Fruit fly (Drosophila melanogaster) whole organism, embryonic: ENCODE measurements around the gene Rpp30.

Experiments used
- Asciz ChIP-seq: fragments of 200-800 bp; sonication (Bioruptor generic); optimal IDR thresholded peaks from 2 replicates; lab custom pipeline; 2017; ENCODE audit warnings: missing biosample characterization, mild to moderate bottlenecking, missing genetic modification characterization, missing genetic modification reagents
- BtbVII ChIP-seq: fragments of 200-800 bp; sonication (Bioruptor generic); optimal IDR thresholded peaks from 3 replicates; lab custom pipeline; 2017; ENCODE audit warnings: missing biosample characterization, mild to moderate bottlenecking, missing genetic modification characterization
- CG10267 ChIP-seq: fragments of 200-800 bp; sonication (Bioruptor generic); optimal IDR thresholded peaks from 2 replicates; lab custom pipeline; 2018; ENCODE audit warnings: missing biosample characterization, mild to moderate bottlenecking, missing genetic modification characterization, moderate library complexity
- CG10565 ChIP-seq: fragments of 200-800 bp; sonication (Bioruptor generic); optimal IDR thresholded peaks from 3 replicates; lab custom pipeline; 2016; ENCODE audit warnings: missing biosample characterization, mild to moderate bottlenecking, missing genetic modification characterization
- CG11093 ChIP-seq: fragments of 200-800 bp; sonication (Bioruptor generic); IDR thresholded peaks from 3 replicates; pipeline ENCODE4 v1.3.6; 2022; ENCODE audit warnings: missing biosample characterization, missing genetic modification characterization
- CG1233 ChIP-seq: fragments of 200-800 bp; sonication (Bioruptor generic); optimal IDR thresholded peaks from 4 replicates; lab custom pipeline; 2018; ENCODE audit warnings: missing biosample characterization, mild to moderate bottlenecking, missing genetic modification characterization
- CG15601 ChIP-seq: fragments of 200-800 bp; sonication (Bioruptor generic); optimal IDR thresholded peaks from 3 replicates; lab custom pipeline; 2019; ENCODE audit warnings: missing biosample characterization, mild to moderate bottlenecking, missing genetic modification characterization, moderate library complexity
- CG17829 ChIP-seq: fragments of 200-800 bp; optimal IDR thresholded peaks from 2 replicates; lab custom pipeline; 2019; ENCODE audit warnings: missing biosample characterization, mild to moderate bottlenecking, missing genetic modification characterization, moderate library complexity
- CG2120 ChIP-seq: fragments of 200-800 bp; sonication (Bioruptor generic); optimal IDR thresholded peaks from 3 replicates; lab custom pipeline; 2016; ENCODE audit warnings: missing biosample characterization, missing genetic modification characterization
- CG2875 ChIP-seq: fragments of 200-800 bp; sonication (Bioruptor generic); optimal IDR thresholded peaks from 2 replicates; lab custom pipeline; 2017; ENCODE audit warnings: missing biosample characterization, mild to moderate bottlenecking, missing genetic modification characterization, missing genetic modification reagents
- CG30403 ChIP-seq: fragments of 200-800 bp; sonication (Bioruptor generic); optimal IDR thresholded peaks from 3 replicates; lab custom pipeline; 2016; ENCODE audit warnings: missing biosample characterization, missing genetic modification characterization
- CG31365 ChIP-seq: fragments of 200-800 bp; sonication (Bioruptor generic); optimal IDR thresholded peaks from 2 replicates; lab custom pipeline; 2018; ENCODE audit warnings: missing biosample characterization, mild to moderate bottlenecking, missing genetic modification characterization
- CG31388 ChIP-seq: fragments of 200-800 bp; sonication (Bioruptor generic); optimal IDR thresholded peaks from 2 replicates; lab custom pipeline; 2016; ENCODE audit warnings: missing biosample characterization, missing genetic modification characterization
- CG3281 ChIP-seq: fragments of 200-800 bp; sonication (Bioruptor generic); optimal IDR thresholded peaks from 3 replicates; lab custom pipeline; 2017; ENCODE audit warnings: missing biosample characterization, mild to moderate bottlenecking, missing genetic modification characterization
- CG3407 ChIP-seq: fragments of 200-800 bp; sonication (Bioruptor generic); optimal IDR thresholded peaks from 2 replicates; lab custom pipeline; 2018; ENCODE audit warnings: missing biosample characterization, mild to moderate bottlenecking, missing genetic modification characterization
- CG4328 ChIP-seq: fragments of 200-800 bp; sonication (Bioruptor generic); optimal IDR thresholded peaks from 3 replicates; lab custom pipeline; 2017; ENCODE audit warnings: missing biosample characterization, missing genetic modification reagents, missing genetic modification characterization
- CG4404 ChIP-seq: fragments of 200-800 bp; sonication (Bioruptor generic); IDR thresholded peaks from 2 replicates; pipeline ENCODE4 v1.3.6; 2022; ENCODE audit warnings: missing biosample characterization, missing genetic modification characterization
- CG4730 ChIP-seq: fragments of 200-800 bp; sonication (Bioruptor generic); IDR thresholded peaks from 2 replicates; pipeline ENCODE4 v1.3.6; 2022; ENCODE audit warnings: missing biosample characterization, missing genetic modification characterization
- CG7987 ChIP-seq: fragments of 200-800 bp; sonication (Bioruptor generic); optimal IDR thresholded peaks from 2 replicates; lab custom pipeline; 2018; ENCODE audit warnings: missing biosample characterization, mild to moderate bottlenecking, missing genetic modification characterization, moderate library complexity
- CG8281 ChIP-seq: fragments of 200-800 bp; sonication (Bioruptor generic); optimal IDR thresholded peaks from 2 replicates; lab custom pipeline; 2018; ENCODE audit warnings: missing biosample characterization, mild to moderate bottlenecking, missing genetic modification characterization, moderate library complexity
- CG8765 ChIP-seq: fragments of 200-800 bp; sonication (Bioruptor generic); IDR thresholded peaks from 2 replicates; pipeline ENCODE4 v1.3.6; 2022; ENCODE audit warnings: missing biosample characterization, missing genetic modification characterization
- CG9797 ChIP-seq: fragments of 200-800 bp; sonication (Bioruptor generic); optimal IDR thresholded peaks from 3 replicates; lab custom pipeline; 2018; ENCODE audit warnings: missing biosample characterization, mild to moderate bottlenecking, missing genetic modification characterization
- Dfd ChIP-seq, 2 experiments: fragments of >200 bp; optimal IDR thresholded peaks; 2 replicates each; lab custom pipeline; 2017; ENCODE audit warnings: missing biosample characterization in 2 of 2, missing genetic modification characterization in 2 of 2
- E2f2 ChIP-seq: fragments of 200-800 bp; sonication (Bioruptor generic); IDR thresholded peaks from 2 replicates; pipeline ENCODE4 v1.3.6; 2022; ENCODE audit warnings: missing biosample characterization, missing genetic modification characterization
- Fer1 ChIP-seq: fragments of 200-800 bp; sonication (Bioruptor generic); optimal IDR thresholded peaks from 2 replicates; lab custom pipeline; 2017; ENCODE audit warnings: missing biosample characterization, mild to moderate bottlenecking, missing genetic modification characterization
- H2.0 ChIP-seq: fragments of 200-800 bp; sonication (Bioruptor generic); IDR thresholded peaks from 2 replicates; pipeline ENCODE4 v1.3.6; 2022; ENCODE audit warnings: missing biosample characterization, missing genetic modification characterization
- HLH54F ChIP-seq: fragments of 200-800 bp; sonication (Bioruptor generic); optimal IDR thresholded peaks from 3 replicates; lab custom pipeline; 2016; ENCODE audit warnings: missing biosample characterization, missing genetic modification characterization
- Hsf ChIP-seq: fragments of 200-800 bp; sonication (Bioruptor generic); optimal IDR thresholded peaks from 3 replicates; lab custom pipeline; 2016; ENCODE audit warnings: missing biosample characterization, missing genetic modification characterization
- Kr ChIP-seq: fragments of 200-800 bp; sonication (Bioruptor generic); optimal IDR thresholded peaks from 2 replicates; lab custom pipeline; 2017; ENCODE audit warnings: missing biosample characterization, mild to moderate bottlenecking, missing genetic modification characterization
- Lpt ChIP-seq: fragments of >200 bp; optimal IDR thresholded peaks from 2 replicates; lab custom pipeline; 2018; ENCODE audit warnings: missing biosample characterization, missing genetic modification characterization
- MESR4 ChIP-seq: fragments of 200-800 bp; sonication (Bioruptor generic); optimal IDR thresholded peaks from 2 replicates; lab custom pipeline; 2018; ENCODE audit warnings: missing biosample characterization, mild to moderate bottlenecking, missing genetic modification characterization, moderate library complexity
- Med ChIP-seq: fragments of 200-800 bp; sonication (Bioruptor generic); peaks from one replicate; lab custom pipeline; 2016; ENCODE audit warnings: missing biosample characterization, missing genetic modification characterization, mild to moderate bottlenecking, inconsistent platforms, moderate library complexity
- NK7.1 ChIP-seq: fragments of 200-800 bp; sonication (Bioruptor generic); optimal IDR thresholded peaks from 3 replicates; lab custom pipeline; 2016; ENCODE audit warnings: missing biosample characterization, missing genetic modification characterization
- Nf-YB ChIP-seq: fragments of 200-800 bp; sonication (Bioruptor generic); optimal IDR thresholded peaks from 3 replicates; lab custom pipeline; 2019; ENCODE audit warnings: missing biosample characterization, mild to moderate bottlenecking, missing genetic modification characterization, moderate library complexity
- Oli ChIP-seq: fragments of 200-800 bp; sonication (Bioruptor generic); optimal IDR thresholded peaks from 2 replicates; lab custom pipeline; 2018; ENCODE audit warnings: missing biosample characterization, mild to moderate bottlenecking, missing genetic modification characterization, moderate library complexity
- Optix ChIP-seq: fragments of 200-800 bp; sonication (Bioruptor generic); IDR thresholded peaks from 3 replicates; pipeline ENCODE4 v1.3.6; 2022; ENCODE audit warnings: missing biosample characterization, missing genetic modification characterization
- PHDP ChIP-seq: fragments of 200-800 bp; sonication (Bioruptor generic); optimal IDR thresholded peaks from 3 replicates; lab custom pipeline; 2018; ENCODE audit warnings: missing biosample characterization, mild to moderate bottlenecking, missing genetic modification characterization, moderate library complexity
- Scr ChIP-seq: fragments of 200-800 bp; sonication (Bioruptor generic); IDR thresholded peaks from 2 replicates; pipeline ENCODE4 v1.3.6; 2022; ENCODE audit warnings: missing biosample characterization, missing genetic modification characterization; ENCODE audit not compliant: partially characterized antibody
- Trl ChIP-seq, 3 experiments: fragments of >200 bp in 2 of 3; fragments of 200-800 bp in 1 of 3; sonication (Bioruptor generic) in 1 of 3; optimal IDR thresholded peaks; 2 replicates in 1 of 3; 3 replicates in 2 of 3; lab custom pipeline; 2016 to 2017; ENCODE audit warnings: missing biosample characterization in 1 of 3, missing genetic modification characterization in 1 of 3
- bab2 ChIP-seq: fragments of 200-800 bp; sonication (Bioruptor generic); optimal IDR thresholded peaks from 2 replicates; lab custom pipeline; 2016; ENCODE audit warnings: missing biosample characterization, missing genetic modification characterization
- bigmax ChIP-seq: fragments of 200-800 bp; sonication (Bioruptor generic); optimal IDR thresholded peaks from 2 replicates; lab custom pipeline; 2018; ENCODE audit warnings: missing biosample characterization, mild to moderate bottlenecking, missing genetic modification characterization
- dysf ChIP-seq: fragments of 200-800 bp; sonication (Bioruptor generic); IDR thresholded peaks from 3 replicates; pipeline ENCODE4 v1.3.6; 2022; ENCODE audit warnings: missing biosample characterization, missing genetic modification characterization
- gcm2 ChIP-seq: fragments of 200-800 bp; sonication (Bioruptor generic); optimal IDR thresholded peaks from 2 replicates; lab custom pipeline; 2016; ENCODE audit warnings: missing biosample characterization, missing genetic modification characterization
- grn ChIP-seq: fragments of 200-800 bp; sonication (Bioruptor generic); optimal IDR thresholded peaks from 3 replicates; lab custom pipeline; 2017; ENCODE audit warnings: missing biosample characterization, missing genetic modification characterization
- gsb-n ChIP-seq: fragments of 200-800 bp; sonication (Bioruptor generic); optimal IDR thresholded peaks from 3 replicates; lab custom pipeline; 2018; ENCODE audit warnings: missing biosample characterization, mild to moderate bottlenecking, missing genetic modification characterization
- hth ChIP-seq: fragments of >200 bp; optimal IDR thresholded peaks from 2 replicates; lab custom pipeline; 2017; ENCODE audit warnings: inconsistent platforms
- jigr1 ChIP-seq: fragments of 200-800 bp; sonication (Bioruptor generic); IDR thresholded peaks from 3 replicates; pipeline ENCODE4 v1.3.6; 2022; ENCODE audit warnings: missing biosample characterization, missing genetic modification characterization
- ken ChIP-seq: fragments of 200-800 bp; sonication (Bioruptor generic); IDR thresholded peaks from 3 replicates; pipeline ENCODE4 v1.3.6; 2022; ENCODE audit warnings: missing biosample characterization, missing genetic modification characterization
- nerfin-2 ChIP-seq: fragments of 200-800 bp; sonication (Bioruptor generic); IDR thresholded peaks from 2 replicates; pipeline ENCODE4 v1.3.6; 2022; ENCODE audit warnings: missing biosample characterization, missing genetic modification characterization; ENCODE audit not compliant: partially characterized antibody
- ssp ChIP-seq: fragments of 200-800 bp; sonication (Bioruptor generic); IDR thresholded peaks from 2 replicates; pipeline ENCODE4 v1.3.6; 2022; ENCODE audit warnings: missing biosample characterization, missing genetic modification characterization
- tio ChIP-seq: fragments of 200-800 bp; sonication (Bioruptor generic); optimal IDR thresholded peaks from 2 replicates; lab custom pipeline; 2017; ENCODE audit warnings: missing biosample characterization, missing genetic modification characterization, inconsistent platforms
- tup ChIP-seq: fragments of 200-800 bp; sonication (Bioruptor generic); optimal IDR thresholded peaks from 2 replicates; lab custom pipeline; 2016; ENCODE audit warnings: missing biosample characterization, mild to moderate bottlenecking, missing genetic modification characterization, moderate library complexity

Rpp30 gene

dm6 chr2L:273603-274002 is 21.4 kb upstream of the Rpp30 start, which contains the start of the genes mbm and CG11555 (continued):
- TF ChIP-seq CG3407 (GFP tag; lab: Kevin White, UChicago), result no peak
- TF ChIP-seq dysf, result peak; percentile 24; the same call in 1 of the 3 replicates
- no peak for TF ChIP-seq CG11093 (GFP tag; lab: Robert Waterston, UW)
- TF ChIP-seq CG30403 (GFP tag; lab: Kevin White, UChicago), result peak; percentile 8
- no peak for TF ChIP-seq CG8281 (tag; lab: Kevin White, UChicago)
- no peak for TF ChIP-seq Dfd (GFP tag; optimal IDR thresholded peaks at IDR 0.05; lab: Kevin White, UChicago)
- no peak for TF ChIP-seq gsb-n (tag; lab: Kevin White, UChicago)
- TF ChIP-seq Med (GFP tag; lab: Kevin White, UChicago), result peak; percentile 61
- no peak for TF ChIP-seq nerfin-2
- peak; percentile 34 for TF ChIP-seq CG15601 (tag; lab: Kevin White, UChicago)
- 0 out of 2 replicates have a peak, but pooled peaks have one; percentile 27 for TF ChIP-seq E2f2 (GFP tag; lab: Robert Waterston, UW)
- peak; percentile 47 for TF ChIP-seq CG3281 (GFP tag; lab: Kevin White, UChicago)
- TF ChIP-seq bab2 (GFP tag; lab: Kevin White, UChicago), result no peak
- TF ChIP-seq CG17829 (tag; lab: Kevin White, UChicago), result peak; percentile 60
- no peak for TF ChIP-seq hth (lab: Kevin White, UChicago)
- TF ChIP-seq CG1233 (GFP tag; lab: Kevin White, UChicago), result no peak
- TF ChIP-seq NK7.1 (GFP tag; lab: Kevin White, UChicago), result no peak
- TF ChIP-seq Lpt (GFP tag; lab: Kevin White, UChicago), result no peak
- peak; percentile 49 for TF ChIP-seq Fer1 (GFP tag; lab: Kevin White, UChicago)
- TF ChIP-seq CG4730 (GFP tag; lab: Robert Waterston, UW), result no peak
- peak; percentile 41 for TF ChIP-seq PHDP (tag; lab: Kevin White, UChicago)
- TF ChIP-seq Asciz (GFP tag; lab: Kevin White, UChicago), result no peak
- TF ChIP-seq BtbVII, result no peak
- peak; percentile 79 for TF ChIP-seq bigmax (GFP tag; lab: Kevin White, UChicago)
- no peak for TF ChIP-seq H2.0 (GFP tag; lab: Robert Waterston, UW)
- TF ChIP-seq grn (GFP tag; lab: Kevin White, UChicago), result no peak
- TF ChIP-seq CG4328 (GFP tag; lab: Kevin White, UChicago), result no peak
- no peak for TF ChIP-seq MESR4 (GFP tag; lab: Kevin White, UChicago)
- peak; percentile 6 for TF ChIP-seq CG10267 (tag; lab: Kevin White, UChicago)
- TF ChIP-seq CG2875 (GFP tag; lab: Kevin White, UChicago), result no peak
- TF ChIP-seq Oli (tag; lab: Kevin White, UChicago), result no peak
- no peak for TF ChIP-seq CG2120 (GFP tag; lab: Kevin White, UChicago)
- no peak for TF ChIP-seq Kr (GFP tag; lab: Kevin White, UChicago)
- TF ChIP-seq jigr1 (GFP tag; lab: Robert Waterston, UW), result no peak
- TF ChIP-seq Nf-YB (GFP tag; lab: Kevin White, UChicago), result peak; percentile 44
- TF ChIP-seq Scr, result peak; percentile 64
- no peak for TF ChIP-seq CG7987 (GFP tag; lab: Kevin White, UChicago)
- TF ChIP-seq CG8765 (GFP tag; lab: Robert Waterston, UW), result no peak
- TF ChIP-seq CG31388, result no peak
- TF ChIP-seq Trl (optimal IDR thresholded peaks at IDR 0.05; lab: Kevin White, UChicago), result no peak
- no peak for TF ChIP-seq Trl (GFP tag; optimal IDR thresholded peaks at IDR 0.05; lab: Kevin White, UChicago)
- no peak for TF ChIP-seq Optix (GFP tag; lab: Robert Waterston, UW)
- no peak for TF ChIP-seq gcm2 (GFP tag; lab: Kevin White, UChicago)
- TF ChIP-seq CG4404 (GFP tag; lab: Robert Waterston, UW), result no peak
- no peak for TF ChIP-seq CG10565 (GFP tag; lab: Kevin White, UChicago)
- no peak for TF ChIP-seq ken
- peak; percentile 9; the same call in 1 of the 2 replicates for TF ChIP-seq ssp (GFP tag; lab: Robert Waterston, UW)
- no peak for TF ChIP-seq CG31365 (tag; lab: Kevin White, UChicago)
- TF ChIP-seq tup, result no peak
- TF ChIP-seq Hsf (GFP tag; lab: Kevin White, UChicago), result no peak
- TF ChIP-seq CG9797 (GFP tag; lab: Kevin White, UChicago), result no peak
- TF ChIP-seq HLH54F (GFP tag; lab: Kevin White, UChicago), result no peak
- TF ChIP-seq tio (GFP tag; lab: Kevin White, UChicago), result no peak
